Worm (Caenorhabditis elegans) whole organism, L2 larva: Measurements from ENCODE around the gene C54E10.11.
"Not testable (repeated sequence)": the region's sequence is repeated elsewhere in the genome, so short reads cannot be mapped to it uniquely, and the experiment has no call there.

Source experiments
- ZK546.5 ChIP-seq: sonication (generic microtip); optimal IDR thresholded peaks from 2 replicates; lab custom pipeline; 2017; ENCODE audit warnings: missing biosample characterization, missing genetic modification characterization
- alr-1 ChIP-seq: fragments of 150-350 bp; optimal IDR thresholded peaks from 2 replicates; lab custom pipeline; 2014; ENCODE audit warnings: missing biosample characterization, missing genetic modification characterization
- ceh-16 ChIP-seq: fragments of 150-350 bp; optimal IDR thresholded peaks from 2 replicates; lab custom pipeline; 2014; ENCODE audit warnings: missing biosample characterization, missing genetic modification characterization
- elt-3 ChIP-seq: sonication (generic microtip); optimal IDR thresholded peaks from 2 replicates; lab custom pipeline; 2017; ENCODE audit warnings: missing biosample characterization, missing genetic modification characterization
- lin-11 ChIP-seq: fragments of 150-350 bp; sonication (generic microtip); optimal IDR thresholded peaks from 2 replicates; lab custom pipeline; 2014; ENCODE audit warnings: missing biosample characterization, missing genetic modification characterization, inconsistent platforms, mixed read lengths
- lin-13 ChIP-seq: fragments of 150-350 bp; optimal IDR thresholded peaks from 2 replicates; lab custom pipeline; 2014; ENCODE audit warnings: missing biosample characterization, missing genetic modification reagents, missing genetic modification characterization
- lin-39 ChIP-seq: fragments of 150-350 bp; optimal IDR thresholded peaks from 2 replicates; lab custom pipeline; 2014; ENCODE audit warnings: missing biosample characterization, missing genetic modification reagents, missing genetic modification characterization
- mdl-1 ChIP-seq, 2 experiments: fragments of 150-350 bp in 1 of 2; sonication (generic microtip) in 1 of 2; optimal IDR thresholded peaks; 2 replicates each; lab custom pipeline; 2017; ENCODE audit warnings: missing biosample characterization in 2 of 2, missing genetic modification characterization in 2 of 2
- nhr-21 ChIP-seq: fragments of 150-350 bp; optimal IDR thresholded peaks from 2 replicates; lab custom pipeline; 2014; ENCODE audit warnings: missing biosample characterization, missing genetic modification characterization
- nhr-237 ChIP-seq: fragments of 150-350 bp; optimal IDR thresholded peaks from 2 replicates; lab custom pipeline; 2014; ENCODE audit warnings: missing biosample characterization, missing genetic modification characterization
- nhr-6 ChIP-seq: fragments of 150-350 bp; optimal IDR thresholded peaks from 2 replicates; lab custom pipeline; 2014; ENCODE audit warnings: missing biosample characterization, missing genetic modification characterization
- snpc-4 ChIP-seq: fragments of 150-350 bp; optimal IDR thresholded peaks from 2 replicates; lab custom pipeline; 2014; ENCODE audit warnings: missing biosample characterization, missing genetic modification characterization
- unc-62 ChIP-seq: fragments of 150-350 bp; optimal IDR thresholded peaks from 2 replicates; lab custom pipeline; 2014; ENCODE audit warnings: missing biosample characterization, missing genetic modification reagents, missing genetic modification characterization

DNA sequence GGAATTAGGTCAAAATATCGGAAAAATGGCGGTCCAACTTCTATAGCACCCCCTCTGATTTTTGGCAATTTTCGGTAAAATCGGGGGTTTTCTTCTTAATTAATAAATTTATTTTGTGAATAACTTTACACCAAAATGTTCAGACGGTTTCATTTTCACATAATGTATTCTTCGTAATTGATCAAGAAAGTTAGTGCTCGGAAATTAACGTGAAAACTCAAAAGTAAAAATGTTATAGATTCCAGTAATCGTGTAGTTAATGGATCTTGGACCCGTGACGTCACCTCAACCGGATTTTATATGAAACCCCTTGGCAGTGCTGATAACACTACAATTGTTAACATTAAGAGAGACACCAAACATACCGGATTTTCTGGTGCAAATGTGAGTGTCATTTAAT lies 39.9 kb downstream of the C54E10.11 start, which contains the start of gene F11D11.22:
- not testable (repeated sequence) for TF ChIP-seq alr-1; elt-3 (tag; lab: Kevin White, UChicago); lin-39 (tag; lab: Kevin White, UChicago); nhr-6 (tag; lab: Kevin White, UChicago); ZK546.5 (tag; lab: Kevin White, UChicago); lin-13; snpc-4 (tag; lab: Kevin White, UChicago); lin-11; nhr-237 (tag; lab: Kevin White, UChicago); mdl-1 (tag; optimal IDR thresholded peaks at IDR 0.05; lab: Kevin White, UChicago); unc-62 (GFP tag; lab: Kevin White, UChicago); ceh-16 (tag; lab: Kevin White, UChicago); nhr-21 (tag; lab: Kevin White, UChicago)
